Worm (Caenorhabditis elegans): ENCODE measurements around the gene T25B9.6.

DNA sequence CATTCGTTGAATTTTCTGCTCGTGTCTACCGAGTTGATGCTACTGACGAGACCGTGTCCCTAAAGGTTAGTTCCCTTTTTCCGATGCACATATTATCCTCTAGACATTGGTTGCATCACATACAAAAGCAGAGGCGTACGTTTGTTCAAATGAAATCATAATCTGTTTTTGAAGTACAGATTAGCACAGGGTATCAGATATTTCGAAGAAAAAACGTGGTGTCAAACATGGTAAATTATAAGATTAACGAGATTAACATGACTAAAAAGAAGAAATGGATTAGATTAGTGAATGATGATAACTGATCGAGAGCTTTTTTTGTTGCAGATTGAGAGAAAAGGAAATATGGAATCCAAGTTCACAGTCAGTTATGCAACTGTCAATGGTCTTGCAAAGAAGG is 39.1 kb upstream of the T25B9.6 start:
- no peak for TF ChIP-seq dao-5 (tag; optimal IDR thresholded peaks at IDR 0.05)
- no peak for TF ChIP-seq him-1 (tag; optimal IDR thresholded peaks at IDR 0.05)
- TF ChIP-seq W03F9.2 (tag; optimal IDR thresholded peaks at IDR 0.05) = no peak
